Worm (Caenorhabditis elegans) whole organism, L3 larva: ENCODE data around the gene tbb-1.

Experiments used
- ZK546.5 ChIP-seq: sonication (generic microtip); optimal IDR thresholded peaks from 2 replicates; lab custom pipeline; 2017; ENCODE audit warnings: missing biosample characterization, missing genetic modification characterization
- egl-5 ChIP-seq: fragments of 150-350 bp; optimal IDR thresholded peaks from 2 replicates; lab custom pipeline; 2017; ENCODE audit warnings: missing biosample characterization, missing genetic modification reagents, missing genetic modification characterization, inconsistent platforms
- nhr-23 ChIP-seq: fragments of 150-350 bp; optimal IDR thresholded peaks from 2 replicates; lab custom pipeline; 2014; ENCODE audit warnings: missing biosample characterization, missing genetic modification reagents, missing genetic modification characterization
- nhr-237 ChIP-seq: fragments of 150-350 bp; optimal IDR thresholded peaks from 2 replicates; lab custom pipeline; 2014; ENCODE audit warnings: missing biosample characterization, missing genetic modification characterization
- nhr-76 ChIP-seq: fragments of 150-350 bp; sonication (generic microtip); optimal IDR thresholded peaks from 5 replicates; lab custom pipeline; 2014; ENCODE audit warnings: missing biosample characterization, missing genetic modification characterization
- tbx-2 ChIP-seq: sonication (generic microtip); optimal IDR thresholded peaks from 2 replicates; lab custom pipeline; 2016; ENCODE audit warnings: mild to moderate bottlenecking, missing genetic modification characterization, missing compliant biosample characterization
- zag-1 ChIP-seq: fragments of 150-350 bp; optimal IDR thresholded peaks from 2 replicates; lab custom pipeline; 2014; ENCODE audit warnings: missing biosample characterization, missing genetic modification characterization

ce11 chrIII:10747620-10748479 lies 5.6 kb upstream of the tbb-1 start, which contains the start of the genes ran-1 and dkc-1:
- no peak for TF ChIP-seq ZK546.5 (tag; lab: Kevin White, UChicago)
- TF ChIP-seq nhr-237 (tag; lab: Kevin White, UChicago): no peak
- TF ChIP-seq egl-5: peak; percentile 59
- TF ChIP-seq nhr-23: peak; percentile 55
- TF ChIP-seq tbx-2 (tag; lab: Kevin White, UChicago): no peak
- TF ChIP-seq zag-1 (tag; lab: Kevin White, UChicago): no peak
- TF ChIP-seq nhr-76: no peak
